Worm (Caenorhabditis elegans) whole organism, L4 larva: ENCODE data around the gene C09E10.3.
A peak's percentile ranks its signal among the peaks of the same experiment; 100 is the strongest.

Experiments used
- R02D3.7 ChIP-seq: fragments of 150-350 bp; sonication (generic microtip); optimal IDR thresholded peaks from 3 replicates; lab custom pipeline; 2014; ENCODE audit warnings: missing biosample characterization, missing genetic modification characterization
- ama-1 ChIP-seq: fragments of 150-350 bp; optimal IDR thresholded peaks from 2 replicates; lab custom pipeline; 2014; ENCODE audit warnings: inconsistent platforms, mixed read lengths
- ceh-20 ChIP-seq: fragments of 200-800 bp; sonication (Bioruptor generic); IDR thresholded peaks from 2 replicates; pipeline ENCODE4 v1.3.6; 2022; ENCODE audit warnings: missing genetic modification reagents, missing genetic modification characterization, missing compliant biosample characterization
- dmd-9 ChIP-seq: fragments of 200-800 bp; sonication (Bioruptor generic); IDR thresholded peaks from 2 replicates; pipeline ENCODE4 v1.3.6; 2022; ENCODE audit warnings: missing genetic modification reagents, missing genetic modification characterization, missing compliant biosample characterization
- hif-1 ChIP-seq, 2 experiments: sonication (generic microtip); optimal IDR thresholded peaks; 2 replicates each; lab custom pipeline; 2016 to 2017; ENCODE audit warnings: missing compliant biosample characterization in 2 of 2, missing genetic modification characterization in 2 of 2, missing genetic modification reagents in 2 of 2, missing genotype in 2 of 2, mild to moderate bottlenecking in 1 of 2
- mxl-3 ChIP-seq: fragments of 200-800 bp; sonication (Bioruptor generic); optimal IDR thresholded peaks from 2 replicates; lab custom pipeline; 2018; ENCODE audit warnings: mild to moderate bottlenecking, missing genetic modification characterization, missing compliant biosample characterization
- skn-1 ChIP-seq: fragments of 150-350 bp; optimal IDR thresholded peaks from 2 replicates; lab custom pipeline; 2014; ENCODE audit warnings: missing biosample characterization, missing genetic modification characterization
- unc-39 ChIP-seq: sonication (generic microtip); optimal IDR thresholded peaks from 2 replicates; lab custom pipeline; 2017; ENCODE audit warnings: missing biosample characterization, missing genetic modification characterization
- unc-62 ChIP-seq, 3 experiments: fragments of 150-350 bp in 1 of 3; sonication (generic microtip); optimal IDR thresholded peaks in 2 of 3; peaks in 1 of 3; 1 replicate in 1 of 3; 2 replicates in 2 of 3; lab custom pipeline; 2014 to 2017; ENCODE audit warnings: missing biosample characterization in 3 of 3, missing genetic modification characterization in 3 of 3, missing genetic modification reagents in 3 of 3, missing genotype in 1 of 3
- vab-7 ChIP-seq: fragments of 200-800 bp; sonication (Bioruptor generic); IDR thresholded peaks from 2 replicates; pipeline ENCODE4 v1.3.6; 2022; ENCODE audit warnings: missing genetic modification reagents, missing genetic modification characterization, missing compliant biosample characterization

- TF ChIP-seq unc-62 (GFP tag; optimal IDR thresholded peaks at IDR 0.05 in 1 of 2; lab: Kevin White, UChicago): peak in 1 of 2 experiments; percentile 23
- TF ChIP-seq unc-62 (tag; optimal IDR thresholded peaks at IDR 0.05; lab: Kevin White, UChicago): no peak
- no peak for TF ChIP-seq dmd-9
- TF ChIP-seq ceh-20 (GFP tag; lab: Robert Waterston, UW): no peak
- TF ChIP-seq hif-1 (tag; optimal IDR thresholded peaks at IDR 0.05; lab: Kevin White, UChicago): no peak
- TF ChIP-seq mxl-3 (GFP tag; lab: Kevin White, UChicago): no peak
- no peak for TF ChIP-seq skn-1 (tag; lab: Kevin White, UChicago)
- no peak for TF ChIP-seq vab-7
- TF ChIP-seq unc-39 (tag; lab: Kevin White, UChicago): no peak
- no peak for TF ChIP-seq R02D3.7 (tag; lab: Kevin White, UChicago)
- no peak for TF ChIP-seq ama-1
These were observed 3.5 kb upstream of the C09E10.3 start for ce11 chrX:994678-995077.
